Worm (Caenorhabditis elegans) whole organism, L2 larva: ENCODE results near the gene fipr-9.

Experiments
- egl-27 ChIP-seq: sonication (generic microtip); optimal IDR thresholded peaks from 3 replicates; lab custom pipeline; 2017; ENCODE audit warnings: missing biosample characterization, missing genetic modification reagents, missing genetic modification characterization
- elt-3 ChIP-seq: sonication (generic microtip); optimal IDR thresholded peaks from 2 replicates; lab custom pipeline; 2017; ENCODE audit warnings: missing biosample characterization, missing genetic modification characterization
- nhr-11 ChIP-seq: fragments of 150-350 bp; optimal IDR thresholded peaks from 2 replicates; lab custom pipeline; 2014; ENCODE audit warnings: missing biosample characterization, missing genetic modification characterization
- nhr-237 ChIP-seq: fragments of 150-350 bp; optimal IDR thresholded peaks from 2 replicates; lab custom pipeline; 2014; ENCODE audit warnings: missing biosample characterization, missing genetic modification characterization
- nhr-77 ChIP-seq: fragments of 150-350 bp; optimal IDR thresholded peaks from 2 replicates; lab custom pipeline; 2014; ENCODE audit warnings: missing biosample characterization, missing genetic modification characterization
- sma-3 ChIP-seq: sonication (generic microtip); optimal IDR thresholded peaks from 2 replicates; lab custom pipeline; 2016; ENCODE audit warnings: missing genetic modification reagents, missing genetic modification characterization, missing compliant biosample characterization

The fipr-9 gene

DNA sequence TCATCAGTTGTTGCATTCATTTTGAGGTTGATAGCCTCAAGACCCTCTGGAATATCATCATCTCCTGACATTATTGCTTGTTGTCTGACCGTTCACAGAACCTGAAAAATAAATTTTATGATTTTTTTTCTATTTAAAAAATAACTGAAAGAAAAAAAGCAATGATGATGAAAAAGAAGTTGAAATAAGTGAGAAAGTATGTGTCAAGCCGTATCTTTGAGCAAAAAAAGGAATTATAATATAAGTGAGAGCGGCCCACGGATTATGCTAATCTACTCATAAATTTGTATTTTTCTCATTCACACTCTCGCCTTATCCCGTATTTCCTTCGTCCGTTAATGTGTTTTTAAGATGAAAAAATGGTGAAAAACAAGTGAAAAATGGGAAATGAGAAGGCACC lies 48.8 kb downstream of the fipr-9 start, which contains the start of gene ric-4:
TSS of gene ric-4 (minus strand) at position 101 of the 400 bp plus-strand sequence.
- TF ChIP-seq nhr-77 (no peak), nhr-237 (tag; lab: Kevin White, UChicago) (no peak), nhr-11 (tag; lab: Kevin White, UChicago) (no peak), elt-3 (tag; lab: Kevin White, UChicago) (no peak), egl-27 (tag; lab: Kevin White, UChicago) (no peak), sma-3 (GFP tag; lab: Kevin White, UChicago) (no peak)
